Worm (Caenorhabditis elegans) whole organism, midembryonic: Measurements from ENCODE around the gene max-1.

Experiments
- T22C8.4 ChIP-seq: fragments of 200-800 bp; sonication (Bioruptor generic); IDR thresholded peaks from 2 replicates; pipeline ENCODE4 v1.3.6; 2022; ENCODE audit warnings: missing genetic modification characterization, missing compliant biosample characterization
- flt-1 ChIP-seq: fragments of 200-800 bp; sonication (Bioruptor generic); IDR thresholded peaks from 2 replicates; pipeline ENCODE4 v1.3.6; 2022; ENCODE audit warnings: missing genetic modification characterization, missing compliant biosample characterization
- klf-2 ChIP-seq: fragments of 200-800 bp; sonication (Bioruptor generic); conservative IDR thresholded peaks from 2 replicates; pipeline ENCODE4 v1.3.6; 2022; ENCODE audit warnings: missing genetic modification reagents, missing genetic modification characterization, missing compliant biosample characterization
- med-1 ChIP-seq: sonication (generic microtip); optimal IDR thresholded peaks from 2 replicates; lab custom pipeline; 2017; ENCODE audit warnings: missing genetic modification characterization, mild to moderate bottlenecking, missing compliant biosample characterization, antibody characterized with exemption, missing genetic modification reagents; ENCODE audit not compliant: insufficient read depth
- ref-1 ChIP-seq: fragments of 200-800 bp; sonication (Bioruptor generic); conservative IDR thresholded peaks from 2 replicates; pipeline ENCODE4 v1.3.6; 2022; ENCODE audit warnings: missing genetic modification reagents, missing genetic modification characterization, missing compliant biosample characterization
- tab-1 ChIP-seq: fragments of 200-800 bp; sonication (Bioruptor generic); IDR thresholded peaks from 2 replicates; pipeline ENCODE4 v1.3.6; 2022; ENCODE audit warnings: missing genetic modification characterization, missing compliant biosample characterization
- ztf-23 ChIP-seq: fragments of 200-800 bp; sonication (Bioruptor generic); IDR thresholded peaks from 2 replicates; pipeline ENCODE4 v1.3.6; 2022; ENCODE audit warnings: missing genetic modification reagents, missing genetic modification characterization, missing compliant biosample characterization
- ztf-29 ChIP-seq: fragments of 200-800 bp; sonication (Bioruptor generic); IDR thresholded peaks from 2 replicates; pipeline ENCODE4 v1.3.6; 2022; ENCODE audit warnings: missing genetic modification reagents, missing genetic modification characterization, missing compliant biosample characterization

DNA sequence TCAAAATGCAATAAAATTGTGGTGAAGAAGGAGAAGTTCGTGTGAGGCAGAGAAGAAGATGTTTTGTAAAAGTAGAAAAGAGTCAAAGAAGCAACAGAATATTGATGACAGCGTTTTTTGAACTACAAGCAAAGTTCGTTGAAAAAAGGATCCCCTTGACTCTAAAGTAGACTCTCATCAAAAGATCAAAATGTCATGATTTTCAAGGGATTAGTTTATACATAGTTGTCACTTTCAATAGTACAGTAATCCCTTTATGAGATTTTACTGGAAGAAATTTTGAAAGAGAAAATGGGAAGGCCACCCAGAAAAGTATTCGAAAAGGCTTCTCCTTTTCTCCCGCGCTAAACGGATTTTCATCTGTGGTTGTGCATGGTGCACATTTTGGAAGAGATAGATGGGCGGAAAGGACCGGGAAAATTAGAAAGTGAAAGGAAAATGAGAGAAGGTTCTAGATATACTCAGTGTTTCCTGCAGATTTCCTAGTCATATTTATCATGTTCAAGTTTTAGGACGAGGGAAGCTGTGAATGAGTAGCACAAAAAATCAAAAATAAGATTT, 7.0 kb downstream of the max-1 start:
- TF ChIP-seq ztf-29, result no peak
- no peak for TF ChIP-seq ref-1
- no peak for TF ChIP-seq flt-1 (GFP tag; lab: Robert Waterston, UW)
- no peak for TF ChIP-seq ztf-23 (GFP tag; lab: Robert Waterston, UW)
- TF ChIP-seq tab-1, result no peak
- no peak for TF ChIP-seq klf-2
- no peak for TF ChIP-seq med-1 (GFP tag; lab: Kevin White, UChicago)
- TF ChIP-seq T22C8.4 (GFP tag; lab: Robert Waterston, UW), result no peak
